Worm (Caenorhabditis elegans) whole organism, L1 larva: ENCODE measurements around the gene F08F3.8.

Experiments
- alr-1 ChIP-seq: fragments of 200-800 bp; sonication (Bioruptor generic); optimal IDR thresholded peaks from 2 replicates; lab custom pipeline; 2018; ENCODE audit warnings: borderline replicate concordance, mild to moderate bottlenecking, missing genetic modification characterization, missing compliant biosample characterization
- dsc-1 ChIP-seq: sonication (generic microtip); optimal IDR thresholded peaks from 2 replicates; lab custom pipeline; 2016; ENCODE audit warnings: mild to moderate bottlenecking, missing genetic modification characterization, missing compliant biosample characterization
- lir-3 ChIP-seq: sonication (generic microtip); optimal IDR thresholded peaks from 2 replicates; lab custom pipeline; 2016; ENCODE audit warnings: mild to moderate bottlenecking, missing genetic modification characterization, moderate library complexity, missing compliant biosample characterization; ENCODE audit not compliant: poor library complexity
- nhr-237 ChIP-seq: fragments of 150-350 bp; optimal IDR thresholded peaks from 2 replicates; lab custom pipeline; 2014; ENCODE audit warnings: missing biosample characterization, missing genetic modification characterization
- nhr-84 ChIP-seq: sonication (generic microtip); optimal IDR thresholded peaks from 2 replicates; lab custom pipeline; 2017; ENCODE audit warnings: missing biosample characterization, missing genetic modification characterization
- nhr-90 ChIP-seq: sonication (generic microtip); optimal IDR thresholded peaks from 2 replicates; lab custom pipeline; 2016; ENCODE audit warnings: mild to moderate bottlenecking, missing genetic modification characterization, missing compliant biosample characterization; ENCODE audit not compliant: poor library complexity
- unc-86 ChIP-seq: sonication (generic microtip); optimal IDR thresholded peaks from 2 replicates; lab custom pipeline; 2016; ENCODE audit warnings: missing genetic modification characterization, missing compliant biosample characterization
- ztf-11 ChIP-seq, 2 experiments: sonication (generic microtip); optimal IDR thresholded peaks; 2 replicates each; lab custom pipeline; 2016 to 2017; ENCODE audit warnings: missing genetic modification characterization in 2 of 2, missing biosample characterization in 1 of 2, missing compliant biosample characterization in 1 of 2

ce11 chrV:5427860-5428259 is 4.5 kb downstream of the F08F3.8 start, which contains the start of gene rhr-1:
- TF ChIP-seq alr-1 (tag; lab: Kevin White, UChicago) (no peak), lir-3 (tag; lab: Kevin White, UChicago) (no peak), ztf-11 (tag; optimal IDR thresholded peaks at IDR 0.05; lab: Kevin White, UChicago) (no peak), nhr-237 (no peak), nhr-84 (no peak), dsc-1 (tag; lab: Kevin White, UChicago) (no peak), unc-86 (tag; lab: Kevin White, UChicago) (no peak), nhr-90 (tag; lab: Kevin White, UChicago) (no peak)
